Worm (Caenorhabditis elegans): ENCODE results near the gene mat-2.
"Not testable (repeated sequence)": the region's sequence is repeated elsewhere in the genome, so short reads cannot be mapped to it uniquely, and the experiment has no call there.

The mat-2 gene

ce11 chrII:11103052-11103451, 9.5 kb upstream of the mat-2 start:
- TF ChIP-seq dao-5 (tag; optimal IDR thresholded peaks at IDR 0.05) (no peak), W03F9.2 (tag; optimal IDR thresholded peaks at IDR 0.05) (peak; percentile 64)

ce11 chrII:11103657-11104056, 8.9 kb upstream of the mat-2 start, which contains the start of gene C09H10.5:
Gene C09H10.5, minus strand, starts transcription at chrII:11103757.
- no peak for TF ChIP-seq W03F9.2 (tag; optimal IDR thresholded peaks at IDR 0.05)
- TF ChIP-seq him-1 (tag; optimal IDR thresholded peaks at IDR 0.05), result no peak
- no peak for TF ChIP-seq dao-5 (tag; optimal IDR thresholded peaks at IDR 0.05)

ce11 chrII:11104162-11104561, 8.4 kb upstream of the mat-2 start, which contains the start of gene C09H10.9:
Gene C09H10.9, plus strand, starts transcription at chrII:11104462.
- TF ChIP-seq him-1 (tag; optimal IDR thresholded peaks at IDR 0.05) (no peak), dao-5 (tag; optimal IDR thresholded peaks at IDR 0.05) (no peak), W03F9.2 (tag; optimal IDR thresholded peaks at IDR 0.05) (no peak)

ce11 chrII:11105981-11106711, 6.4 kb upstream of the mat-2 start, which contains the start of gene nasp-1:
Gene nasp-1, plus strand, starts transcription at chrII:11106612.
- TF ChIP-seq W03F9.2 (tag; optimal IDR thresholded peaks at IDR 0.05) (peak; percentile 8), him-1 (tag; optimal IDR thresholded peaks at IDR 0.05) (no peak), dao-5 (tag; optimal IDR thresholded peaks at IDR 0.05) (no peak)

- TF ChIP-seq him-1 (tag; optimal IDR thresholded peaks at IDR 0.05), result no peak
- TF ChIP-seq dao-5 (tag; optimal IDR thresholded peaks at IDR 0.05), result no peak
- TF ChIP-seq W03F9.2 (tag; optimal IDR thresholded peaks at IDR 0.05), result no peak
Observed at ce11 chrII:11107828-11108227, 4.7 kb upstream of the mat-2 start, which contains the start of gene apc-17. Gene apc-17, plus strand, starts transcription at chrII:11108128.

- TF ChIP-seq him-1 (tag; optimal IDR thresholded peaks at IDR 0.05) (no peak), dao-5 (tag; optimal IDR thresholded peaks at IDR 0.05) (no peak), W03F9.2 (tag; optimal IDR thresholded peaks at IDR 0.05) (no peak)
Observed at ce11 chrII:11110419-11110818, 2.1 kb upstream of the mat-2 start.

- no peak for TF ChIP-seq dao-5 (tag; optimal IDR thresholded peaks at IDR 0.05)
- no peak for TF ChIP-seq him-1 (tag; optimal IDR thresholded peaks at IDR 0.05)
- TF ChIP-seq W03F9.2 (tag; optimal IDR thresholded peaks at IDR 0.05), result no peak
Observed at ce11 chrII:11111107-11111506, 1.4 kb upstream of the mat-2 start, which contains the start of gene glb-4. Gene glb-4, minus strand, starts transcription at chrII:11111207.

ce11 chrII:11121800-11122199, 9.3 kb downstream of the mat-2 start, which contains the start of gene W10C6.2:
Gene W10C6.2, minus strand, starts transcription at chrII:11121900.
- TF ChIP-seq W03F9.2, dao-5, him-1 (tag; optimal IDR thresholded peaks at IDR 0.05): not testable (repeated sequence)

ce11 chrII:11125059-11125594, 12.6 kb downstream of the mat-2 start:
- TF ChIP-seq him-1 (tag; optimal IDR thresholded peaks at IDR 0.05), result no peak
- TF ChIP-seq W03F9.2 (tag; optimal IDR thresholded peaks at IDR 0.05), result no peak
- TF ChIP-seq dao-5 (tag; optimal IDR thresholded peaks at IDR 0.05), result no peak

- peak; percentile 63 for TF ChIP-seq W03F9.2 (tag; optimal IDR thresholded peaks at IDR 0.05)
- no peak for TF ChIP-seq dao-5 (tag; optimal IDR thresholded peaks at IDR 0.05)
Observed at ce11 chrII:11126312-11127000, 13.9 kb downstream of the mat-2 start, which contains the start of the genes rps-9 and lsm-1. Gene rps-9, minus strand, starts transcription at chrII:11126362. Gene lsm-1, plus strand, starts transcription at chrII:11126950.

- TF ChIP-seq dao-5 (tag; optimal IDR thresholded peaks at IDR 0.05) (no peak), him-1 (tag; optimal IDR thresholded peaks at IDR 0.05) (no peak)
Observed at ce11 chrII:11127364-11127763, 14.8 kb downstream of the mat-2 start, which contains the start of gene F40F8.1. Gene F40F8.1, plus strand, starts transcription at chrII:11127664.

ce11 chrII:11128989-11129388, 16.5 kb downstream of the mat-2 start, which contains the start of gene F40F8.3:
Gene F40F8.3, plus strand, starts transcription at chrII:11129289.
- TF ChIP-seq dao-5 (tag; optimal IDR thresholded peaks at IDR 0.05) (no peak), W03F9.2 (tag; optimal IDR thresholded peaks at IDR 0.05) (no peak), him-1 (tag; optimal IDR thresholded peaks at IDR 0.05) (no peak)

ce11 chrII:11129517-11129916, 17.0 kb downstream of the mat-2 start, which contains the start of gene F40F8.12:
Gene F40F8.12, plus strand, starts transcription at chrII:11129817.
- TF ChIP-seq W03F9.2 (tag; optimal IDR thresholded peaks at IDR 0.05) (no peak), dao-5 (tag; optimal IDR thresholded peaks at IDR 0.05) (no peak), him-1 (tag; optimal IDR thresholded peaks at IDR 0.05) (no peak)

Measured in whole organism, L4/young adult.